Worm (Caenorhabditis elegans): ENCODE results near the gene F28C10.1.

The F28C10.1 gene

ce11 chrX:585598-586217 is 42.8 kb downstream of the F28C10.1 start:
- TF ChIP-seq K02D7.2 (tag; optimal IDR thresholded peaks at IDR 0.05) = no peak
- no peak for TF ChIP-seq fkh-6 (tag; optimal IDR thresholded peaks at IDR 0.05)
- no peak for TF ChIP-seq pqm-1 (tag; optimal IDR thresholded peaks at IDR 0.05)
- TF ChIP-seq K09A11.1 (tag; optimal IDR thresholded peaks at IDR 0.05; ENCODE audit: insufficient read depth) = no peak
- no peak for TF ChIP-seq hlh-30 (tag; optimal IDR thresholded peaks at IDR 0.05; ENCODE audit: insufficient read depth)
- TF ChIP-seq eyg-1 (tag; optimal IDR thresholded peaks at IDR 0.05) = no peak
- no peak for TF ChIP-seq tbx-7 (tag; optimal IDR thresholded peaks at IDR 0.05)
- TF ChIP-seq ceh-9 (tag; optimal IDR thresholded peaks at IDR 0.05) = no peak
- TF ChIP-seq fax-1 (tag; optimal IDR thresholded peaks at IDR 0.05) = no peak
- TF ChIP-seq dve-1 (tag; optimal IDR thresholded peaks at IDR 0.05) = no peak
- no peak for TF ChIP-seq ceh-2 (tag; optimal IDR thresholded peaks at IDR 0.05)
- TF ChIP-seq ztf-16 (tag; optimal IDR thresholded peaks at IDR 0.05) = no peak

ce11 chrX:587798-588197 is 44.9 kb downstream of the F28C10.1 start, which contains the start of gene mrp-1:
Gene mrp-1 (minus strand): TSS chrX:587898.
- TF ChIP-seq pha-4 (tag; optimal IDR thresholded peaks at IDR 0.05) = no peak
- TF ChIP-seq nhr-11 (tag; optimal IDR thresholded peaks at IDR 0.05) = no peak
- no peak for TF ChIP-seq ahr-1 (tag; optimal IDR thresholded peaks at IDR 0.05)
- no peak for TF ChIP-seq hlh-30 (tag; optimal IDR thresholded peaks at IDR 0.05; ENCODE audit: insufficient read depth)
- no peak for TF ChIP-seq unc-3 (GFP tag; conservative IDR thresholded peaks at IDR 0.05)
- TF ChIP-seq unc-3 (tag; optimal IDR thresholded peaks at IDR 0.05) = no peak
- TF ChIP-seq npax-4 (tag; optimal IDR thresholded peaks at IDR 0.05) = no peak
- TF ChIP-seq pha-2 (tag; optimal IDR thresholded peaks at IDR 0.05) = no peak
- TF ChIP-seq syd-9 (tag; optimal IDR thresholded peaks at IDR 0.05) = no peak
- no peak for TF ChIP-seq ceh-31 (tag; optimal IDR thresholded peaks at IDR 0.05)
- no peak for TF ChIP-seq ceh-19 (GFP tag; optimal IDR thresholded peaks at IDR 0.05)
- no peak for TF ChIP-seq dmd-4 (tag; optimal IDR thresholded peaks at IDR 0.05; ENCODE audit: borderline replicate concordance)
- TF ChIP-seq madf-2 (tag; optimal IDR thresholded peaks at IDR 0.05) = no peak
- TF ChIP-seq lin-11 (tag; optimal IDR thresholded peaks at IDR 0.05) = no peak
- TF ChIP-seq unc-55 (GFP tag; optimal IDR thresholded peaks at IDR 0.05) = no peak

ce11 chrX:591056-591455 is 48.1 kb downstream of the F28C10.1 start:
- no peak for TF ChIP-seq ceh-31 (tag; optimal IDR thresholded peaks at IDR 0.05)
- no peak for TF ChIP-seq unc-86 (tag; optimal IDR thresholded peaks at IDR 0.05)
- TF ChIP-seq ceh-2 (tag; optimal IDR thresholded peaks at IDR 0.05) = no peak
- no peak for TF ChIP-seq odd-2 (tag; optimal IDR thresholded peaks at IDR 0.05)
- no peak for TF ChIP-seq npax-4 (tag; optimal IDR thresholded peaks at IDR 0.05)
- no peak for TF ChIP-seq ama-1 (optimal IDR thresholded peaks at IDR 0.05)
- no peak for TF ChIP-seq hlh-13 (GFP tag; optimal IDR thresholded peaks at IDR 0.05)
- no peak for TF ChIP-seq sdc-2 (tag; optimal IDR thresholded peaks at IDR 0.05)

ce11 chrX:593245-593733 is 50.4 kb downstream of the F28C10.1 start:
- TF ChIP-seq ceh-6 (GFP tag; optimal IDR thresholded peaks at IDR 0.05) (no peak), npax-4 (tag; optimal IDR thresholded peaks at IDR 0.05) (no peak), ama-1 (optimal IDR thresholded peaks at IDR 0.05) (no peak), unc-86 (tag; optimal IDR thresholded peaks at IDR 0.05) (peak; percentile 16), ceh-45 (GFP tag; IDR thresholded peaks at IDR 0.05) (0 out of 2 replicates have a peak, but pooled peaks have one; percentile 52), K02D7.2 (tag; optimal IDR thresholded peaks at IDR 0.05) (no peak), F13H6.1 (tag; optimal IDR thresholded peaks at IDR 0.05) (peak; percentile 82), madf-2 (tag; optimal IDR thresholded peaks at IDR 0.05) (peak; percentile 38), fax-1 (tag; optimal IDR thresholded peaks at IDR 0.05) (peak; percentile 6), che-1 (tag; optimal IDR thresholded peaks at IDR 0.05) (no peak), Y22D7AL.16 (tag; optimal IDR thresholded peaks at IDR 0.05) (no peak), hlh-8 (tag; optimal IDR thresholded peaks at IDR 0.05) (peak; percentile 90), hlh-15 (tag; optimal IDR thresholded peaks at IDR 0.05) (peak; percentile 23), gmeb-2 (tag; optimal IDR thresholded peaks at IDR 0.05) (no peak), ceh-9 (tag; optimal IDR thresholded peaks at IDR 0.05) (no peak), ceh-2 (tag; optimal IDR thresholded peaks at IDR 0.05) (peak; percentile 47), C08G9.2 (tag; optimal IDR thresholded peaks at IDR 0.05) (peak; percentile 56), K09A11.1 (tag; optimal IDR thresholded peaks at IDR 0.05; ENCODE audit: insufficient read depth) (no peak), elt-2 (tag; optimal IDR thresholded peaks at IDR 0.05) (no peak), mec-3 (tag; optimal IDR thresholded peaks at IDR 0.05; ENCODE audit: borderline replicate concordance) (peak; percentile 61), unc-42 (tag; optimal IDR thresholded peaks at IDR 0.05) (peak; percentile 76), pqm-1 (tag; optimal IDR thresholded peaks at IDR 0.05) (no peak), ahr-1 (tag; optimal IDR thresholded peaks at IDR 0.05) (no peak), lin-11 (tag; optimal IDR thresholded peaks at IDR 0.05) (no peak), rnt-1 (tag; optimal IDR thresholded peaks at IDR 0.05) (peak; percentile 92), ref-2 (tag; optimal IDR thresholded peaks at IDR 0.05) (peak; percentile 87), fkh-6 (tag; optimal IDR thresholded peaks at IDR 0.05) (peak; percentile 39)

Data from whole organism, late embryonic.